Fruit fly (Drosophila melanogaster) whole organism, embryonic: ENCODE measurements around the gene kud.

Experiments used
- Adf1 ChIP-seq: fragments of 200-800 bp; sonication (Bioruptor generic); IDR thresholded peaks from 2 replicates; pipeline ENCODE4 v1.3.6; 2022; ENCODE audit warnings: missing biosample characterization, missing genetic modification characterization
- Aef1 ChIP-seq: fragments of 200-800 bp; sonication (Bioruptor generic); IDR thresholded peaks from 3 replicates; pipeline ENCODE4 v1.3.6; 2022; ENCODE audit warnings: missing biosample characterization, missing genetic modification characterization
- B-H1 ChIP-seq: fragments of 200-800 bp; sonication (Bioruptor generic); IDR thresholded peaks from 3 replicates; pipeline ENCODE4 v1.3.6; 2022; ENCODE audit warnings: missing biosample characterization, missing genetic modification characterization
- Bdp1 ChIP-seq: fragments of 200-800 bp; sonication (Bioruptor generic); optimal IDR thresholded peaks from 3 replicates; lab custom pipeline; 2016; ENCODE audit warnings: missing biosample characterization, missing genetic modification characterization
- Bgb ChIP-seq: fragments of 200-800 bp; sonication (Bioruptor generic); IDR thresholded peaks from 2 replicates; pipeline ENCODE4 v1.3.6; 2022; ENCODE audit warnings: missing biosample characterization, missing genetic modification characterization; ENCODE audit not compliant: partially characterized antibody
- CG10267 ChIP-seq: fragments of 200-800 bp; sonication (Bioruptor generic); optimal IDR thresholded peaks from 2 replicates; lab custom pipeline; 2018; ENCODE audit warnings: missing biosample characterization, mild to moderate bottlenecking, missing genetic modification characterization, moderate library complexity
- CG10654 ChIP-seq: fragments of 200-800 bp; sonication (Bioruptor generic); optimal IDR thresholded peaks from 2 replicates; lab custom pipeline; 2016; ENCODE audit warnings: missing biosample characterization, missing genetic modification characterization
- CG10959 ChIP-seq: fragments of 200-800 bp; sonication (Bioruptor generic); IDR thresholded peaks from 2 replicates; pipeline ENCODE4 v1.3.6; 2022; ENCODE audit warnings: missing biosample characterization, missing genetic modification characterization
- CG11504 ChIP-seq: fragments of 200-800 bp; sonication (Bioruptor generic); optimal IDR thresholded peaks from 3 replicates; lab custom pipeline; 2019; ENCODE audit warnings: missing biosample characterization, mild to moderate bottlenecking, missing genetic modification characterization, moderate library complexity
- CG12219 ChIP-seq: fragments of 200-800 bp; sonication (Bioruptor generic); optimal IDR thresholded peaks from 3 replicates; lab custom pipeline; 2018; ENCODE audit warnings: missing biosample characterization, mild to moderate bottlenecking, missing genetic modification characterization
- CG12391 ChIP-seq: fragments of 200-800 bp; sonication (Bioruptor generic); optimal IDR thresholded peaks from 3 replicates; lab custom pipeline; 2018; ENCODE audit warnings: missing biosample characterization, mild to moderate bottlenecking, missing genetic modification characterization, moderate library complexity
- CG12659 ChIP-seq: fragments of 200-800 bp; sonication (Bioruptor generic); optimal IDR thresholded peaks from 3 replicates; lab custom pipeline; 2017; ENCODE audit warnings: mild to moderate bottlenecking, missing biosample characterization, missing genetic modification reagents, missing genetic modification characterization
- CG13424 ChIP-seq: fragments of 200-800 bp; sonication (Bioruptor generic); optimal IDR thresholded peaks from 2 replicates; lab custom pipeline; 2019; ENCODE audit warnings: missing biosample characterization, mild to moderate bottlenecking, missing genetic modification characterization, moderate library complexity
- CG14014 ChIP-seq: fragments of 200-800 bp; sonication (Bioruptor generic); IDR thresholded peaks from 2 replicates; pipeline ENCODE4 v1.3.6; 2022; ENCODE audit warnings: missing biosample characterization, missing genetic modification characterization
- CG17385 ChIP-seq: fragments of 200-800 bp; sonication (Bioruptor generic); optimal IDR thresholded peaks from 3 replicates; lab custom pipeline; 2018; ENCODE audit warnings: missing biosample characterization, mild to moderate bottlenecking, missing genetic modification characterization
- CG17802 ChIP-seq: fragments of 200-800 bp; sonication (Bioruptor generic); optimal IDR thresholded peaks from 2 replicates; lab custom pipeline; 2018; ENCODE audit warnings: missing biosample characterization, mild to moderate bottlenecking, missing genetic modification characterization, moderate library complexity
- CG18262 ChIP-seq: fragments of 200-800 bp; optimal IDR thresholded peaks from 3 replicates; lab custom pipeline; 2019; ENCODE audit warnings: missing biosample characterization, mild to moderate bottlenecking, missing genetic modification characterization, moderate library complexity
- CG2120 ChIP-seq: fragments of 200-800 bp; sonication (Bioruptor generic); optimal IDR thresholded peaks from 3 replicates; lab custom pipeline; 2016; ENCODE audit warnings: missing biosample characterization, missing genetic modification characterization
- CG30403 ChIP-seq: fragments of 200-800 bp; sonication (Bioruptor generic); optimal IDR thresholded peaks from 3 replicates; lab custom pipeline; 2016; ENCODE audit warnings: missing biosample characterization, missing genetic modification characterization
- CG3838 ChIP-seq: fragments of 200-800 bp; sonication (Bioruptor generic); optimal IDR thresholded peaks from 3 replicates; lab custom pipeline; 2016; ENCODE audit warnings: missing biosample characterization, missing genetic modification characterization
- CG6175 ChIP-seq: fragments of 200-800 bp; sonication (Bioruptor generic); IDR thresholded peaks from 3 replicates; pipeline ENCODE4 v1.3.6; 2022; ENCODE audit warnings: missing biosample characterization, missing genetic modification characterization
- CG6689 ChIP-seq: fragments of 200-800 bp; sonication (Bioruptor generic); IDR thresholded peaks from 2 replicates; pipeline ENCODE4 v1.3.6; 2022; ENCODE audit warnings: missing biosample characterization, missing genetic modification characterization
- CG8765 ChIP-seq: fragments of 200-800 bp; sonication (Bioruptor generic); IDR thresholded peaks from 2 replicates; pipeline ENCODE4 v1.3.6; 2022; ENCODE audit warnings: missing biosample characterization, missing genetic modification characterization
- CG8924 ChIP-seq: fragments of 200-800 bp; optimal IDR thresholded peaks from 3 replicates; lab custom pipeline; 2019; ENCODE audit warnings: missing biosample characterization, mild to moderate bottlenecking, missing genetic modification characterization, moderate library complexity
- CG9609 ChIP-seq: fragments of 200-800 bp; sonication (Bioruptor generic); optimal IDR thresholded peaks from 3 replicates; lab custom pipeline; 2016; ENCODE audit warnings: missing biosample characterization, missing genetic modification characterization
- CTCF ChIP-seq: fragments of 200-800 bp; sonication (Bioruptor generic); optimal IDR thresholded peaks from 2 replicates; lab custom pipeline; 2017; ENCODE audit warnings: missing biosample characterization, mild to moderate bottlenecking, missing genetic modification characterization, moderate library complexity
- D19A ChIP-seq: fragments of 200-800 bp; optimal IDR thresholded peaks from 3 replicates; lab custom pipeline; 2019; ENCODE audit warnings: missing biosample characterization, mild to moderate bottlenecking, missing genetic modification characterization, moderate library complexity
- Dip2 ChIP-seq: fragments of 200-800 bp; sonication (Bioruptor generic); IDR thresholded peaks from 2 replicates; pipeline ENCODE4 v1.3.6; 2022; ENCODE audit warnings: missing biosample characterization, missing genetic modification characterization
- Dip3 ChIP-seq: fragments of 200-800 bp; sonication (Bioruptor generic); optimal IDR thresholded peaks from 3 replicates; lab custom pipeline; 2016; ENCODE audit warnings: missing biosample characterization, missing genetic modification characterization
- Ets97D ChIP-seq: fragments of 200-800 bp; sonication (Bioruptor generic); optimal IDR thresholded peaks from 3 replicates; lab custom pipeline; 2016; ENCODE audit warnings: missing biosample characterization, missing genetic modification characterization
- Gug ChIP-seq: fragments of 200-800 bp; sonication (Bioruptor generic); IDR thresholded peaks from 4 replicates; pipeline ENCODE4 v1.3.6; 2022; ENCODE audit warnings: missing biosample characterization, missing genetic modification characterization
- Lhr ChIP-seq: fragments of 200-800 bp; sonication (Bioruptor generic); optimal IDR thresholded peaks from 3 replicates; lab custom pipeline; 2017; ENCODE audit warnings: mild to moderate bottlenecking, missing biosample characterization, missing genetic modification reagents, missing genetic modification characterization
- MESR4 ChIP-seq: fragments of 200-800 bp; sonication (Bioruptor generic); optimal IDR thresholded peaks from 2 replicates; lab custom pipeline; 2018; ENCODE audit warnings: missing biosample characterization, mild to moderate bottlenecking, missing genetic modification characterization, moderate library complexity
- Med ChIP-seq: fragments of 200-800 bp; sonication (Bioruptor generic); peaks from one replicate; lab custom pipeline; 2016; ENCODE audit warnings: missing biosample characterization, missing genetic modification characterization, mild to moderate bottlenecking, inconsistent platforms, moderate library complexity
- Scr ChIP-seq: fragments of 200-800 bp; sonication (Bioruptor generic); IDR thresholded peaks from 2 replicates; pipeline ENCODE4 v1.3.6; 2022; ENCODE audit warnings: missing biosample characterization, missing genetic modification characterization; ENCODE audit not compliant: partially characterized antibody
- ab ChIP-seq: fragments of 200-800 bp; sonication (Bioruptor generic); optimal IDR thresholded peaks from 2 replicates; lab custom pipeline; 2016; ENCODE audit warnings: missing biosample characterization, missing genetic modification characterization
- bsh ChIP-seq, 2 experiments: fragments of 200-800 bp; sonication (Bioruptor generic); optimal IDR thresholded peaks; 2 replicates each; lab custom pipeline; 2017 to 2018; ENCODE audit warnings: mild to moderate bottlenecking in 2 of 2, missing biosample characterization in 2 of 2, missing genetic modification characterization in 2 of 2, moderate library complexity in 1 of 2
- corto ChIP-seq: fragments of 200-800 bp; sonication (Bioruptor generic); optimal IDR thresholded peaks from 2 replicates; lab custom pipeline; 2016; ENCODE audit warnings: missing biosample characterization, mild to moderate bottlenecking, missing genetic modification characterization, moderate library complexity
- dmrt99B ChIP-seq: fragments of 200-800 bp; sonication (Bioruptor generic); optimal IDR thresholded peaks from 2 replicates; lab custom pipeline; 2018; ENCODE audit warnings: missing biosample characterization, mild to moderate bottlenecking, missing genetic modification characterization, moderate library complexity
- dysf ChIP-seq: fragments of 200-800 bp; sonication (Bioruptor generic); IDR thresholded peaks from 3 replicates; pipeline ENCODE4 v1.3.6; 2022; ENCODE audit warnings: missing biosample characterization, missing genetic modification characterization
- gt ChIP-seq: fragments of 200-800 bp; sonication (Bioruptor generic); IDR thresholded peaks from 2 replicates; pipeline ENCODE4 v1.3.6; 2022; ENCODE audit warnings: missing biosample characterization, missing genetic modification characterization
- lmd ChIP-seq: fragments of 200-800 bp; sonication (Bioruptor generic); IDR thresholded peaks from 2 replicates; pipeline ENCODE4 v1.3.6; 2022; ENCODE audit warnings: missing biosample characterization, missing genetic modification characterization
- nerfin-1 ChIP-seq: fragments of 200-800 bp; sonication (Bioruptor generic); optimal IDR thresholded peaks from 3 replicates; lab custom pipeline; 2019; ENCODE audit warnings: missing biosample characterization, mild to moderate bottlenecking, missing genetic modification characterization, moderate library complexity
- nmo ChIP-seq: fragments of 200-800 bp; sonication (Bioruptor generic); optimal IDR thresholded peaks from 2 replicates; lab custom pipeline; 2018; ENCODE audit warnings: missing biosample characterization, mild to moderate bottlenecking, missing genetic modification characterization, moderate library complexity
- odd ChIP-seq: fragments of 200-800 bp; sonication (Bioruptor generic); optimal IDR thresholded peaks from 2 replicates; lab custom pipeline; 2017; ENCODE audit warnings: missing biosample characterization, mild to moderate bottlenecking, missing genetic modification characterization
- pb ChIP-seq: fragments of 200-800 bp; sonication (Bioruptor generic); optimal IDR thresholded peaks from 3 replicates; lab custom pipeline; 2016; ENCODE audit warnings: missing biosample characterization, missing genetic modification characterization
- peb ChIP-seq: fragments of 200-800 bp; sonication (Bioruptor generic); IDR thresholded peaks from 2 replicates; pipeline ENCODE4 v1.3.6; 2022; ENCODE audit warnings: missing biosample characterization, missing genetic modification characterization
- rib ChIP-seq: fragments of 200-800 bp; sonication (Bioruptor generic); IDR thresholded peaks from 2 replicates; pipeline ENCODE4 v1.3.6; 2022; ENCODE audit warnings: missing biosample characterization, missing genetic modification characterization
- salm ChIP-seq: fragments of 200-800 bp; sonication (Bioruptor generic); optimal IDR thresholded peaks from 2 replicates; lab custom pipeline; 2018; ENCODE audit warnings: missing biosample characterization, mild to moderate bottlenecking, missing genetic modification characterization
- sima ChIP-seq: fragments of 200-800 bp; sonication (Bioruptor generic); optimal IDR thresholded peaks from 2 replicates; lab custom pipeline; 2016; ENCODE audit warnings: missing biosample characterization, missing genetic modification characterization
- stc ChIP-seq: fragments of 200-800 bp; sonication (Bioruptor generic); IDR thresholded peaks from 2 replicates; pipeline ENCODE4 v1.3.6; 2022; ENCODE audit warnings: missing biosample characterization, missing genetic modification characterization
- tin ChIP-seq: fragments of 200-800 bp; sonication (Bioruptor generic); optimal IDR thresholded peaks from 3 replicates; lab custom pipeline; 2016; ENCODE audit warnings: missing biosample characterization, missing genetic modification characterization
- trem ChIP-seq: fragments of 200-800 bp; optimal IDR thresholded peaks from 3 replicates; lab custom pipeline; 2019; ENCODE audit warnings: missing biosample characterization, mild to moderate bottlenecking, missing genetic modification characterization, moderate library complexity

The kud gene

dm6 chr3L:16825195-16825594 lies 19.6 kb downstream of the kud start:
- TF ChIP-seq Bdp1 (no peak), tin (GFP tag; lab: Kevin White, UChicago) (no peak), CG3838 (GFP tag; lab: Kevin White, UChicago) (no peak), pb (GFP tag; lab: Kevin White, UChicago) (no peak), Scr (GFP tag; lab: Robert Waterston, UW) (no peak), CG6689 (GFP tag; lab: Robert Waterston, UW) (peak; percentile 29; the same call in 1 of the 2 replicates), gt (no peak), stc (GFP tag; lab: Robert Waterston, UW) (no peak), CG11504 (tag; lab: Kevin White, UChicago) (peak; percentile 73), D19A (tag; lab: Kevin White, UChicago) (no peak), odd (GFP tag; lab: Kevin White, UChicago) (no peak), Bgb (GFP tag; lab: Robert Waterston, UW) (no peak), Adf1 (GFP tag; lab: Robert Waterston, UW) (no peak), Dip2 (GFP tag; lab: Robert Waterston, UW) (no peak), Lhr (GFP tag; lab: Kevin White, UChicago) (no peak), CG10654 (GFP tag; lab: Kevin White, UChicago) (no peak), Med (GFP tag; lab: Kevin White, UChicago) (no peak), MESR4 (GFP tag; lab: Kevin White, UChicago) (no peak), CG18262 (peak; percentile 35), CG9609 (GFP tag; lab: Kevin White, UChicago) (no peak), CG10267 (peak; percentile 20), sima (GFP tag; lab: Kevin White, UChicago) (no peak), nmo (GFP tag; lab: Kevin White, UChicago) (peak; percentile 45), Gug (GFP tag; lab: Robert Waterston, UW) (no peak), dysf (GFP tag; lab: Robert Waterston, UW) (no peak; the same call in 2 of the 3 replicates), Aef1 (GFP tag; lab: Robert Waterston, UW) (no peak), CG12659 (GFP tag; lab: Kevin White, UChicago) (peak; percentile 8), B-H1 (no peak), dmrt99B (tag; lab: Kevin White, UChicago) (peak; percentile 68), CG17802 (no peak), peb (GFP tag; lab: Robert Waterston, UW) (no peak), CG12391 (tag; lab: Kevin White, UChicago) (peak; percentile 40), bsh (GFP tag; optimal IDR thresholded peaks at IDR 0.05; lab: Kevin White, UChicago) (peak in 1 of 2 experiments; percentile 10), salm (tag; lab: Kevin White, UChicago) (no peak), CG2120 (GFP tag; lab: Kevin White, UChicago) (no peak), rib (GFP tag; lab: Robert Waterston, UW) (no peak), CG8924 (tag; lab: Kevin White, UChicago) (peak; percentile 29), CG6175 (no peak), CG14014 (GFP tag; lab: Robert Waterston, UW) (no peak), CG13424 (tag; lab: Kevin White, UChicago) (peak; percentile 56), Ets97D (GFP tag; lab: Kevin White, UChicago) (no peak), nerfin-1 (tag; lab: Kevin White, UChicago) (no peak), corto (GFP tag; lab: Kevin White, UChicago) (no peak), Dip3 (GFP tag; lab: Kevin White, UChicago) (no peak), CG17385 (GFP tag; lab: Kevin White, UChicago) (peak; percentile 14), ab (GFP tag; lab: Kevin White, UChicago) (no peak), CG8765 (no peak), trem (tag; lab: Kevin White, UChicago) (no peak), CG30403 (GFP tag; lab: Kevin White, UChicago) (peak; percentile 17), lmd (GFP tag; lab: Robert Waterston, UW) (no peak), CG12219 (GFP tag; lab: Kevin White, UChicago) (no peak), CG10959 (GFP tag; lab: Robert Waterston, UW) (no peak), CTCF (GFP tag; lab: Kevin White, UChicago) (no peak)
